Worm (Caenorhabditis elegans): Measurements from ENCODE around the gene mrps-31.

DNA sequence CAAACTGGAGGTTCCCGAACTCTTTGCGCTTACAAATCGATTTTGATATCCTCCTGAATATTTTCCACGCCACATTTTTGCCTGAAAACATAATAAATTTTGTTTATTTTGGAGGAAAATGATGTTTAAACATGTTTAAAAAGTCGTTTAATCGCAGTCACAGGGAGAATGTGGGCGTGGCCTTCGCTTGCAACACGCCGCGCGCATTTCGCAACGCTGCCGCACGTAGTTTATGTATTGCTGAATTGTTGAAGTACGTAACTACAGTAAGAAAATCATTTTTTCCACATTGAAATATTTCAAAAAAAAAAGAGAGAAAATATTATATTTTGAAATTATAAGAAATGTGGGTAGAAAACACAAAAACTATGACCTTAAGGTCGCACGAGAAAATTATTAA, 34.1 kb upstream of the mrps-31 start, which contains the start of gene C46F11.4:
- TF ChIP-seq ZK546.5 (tag; optimal IDR thresholded peaks at IDR 0.05) (no peak), lsy-2 (tag; optimal IDR thresholded peaks at IDR 0.05) (peak in 1 of 2 experiments; percentile 64), nhr-11 (tag; optimal IDR thresholded peaks at IDR 0.05) (no peak), sma-3 (GFP tag; optimal IDR thresholded peaks at IDR 0.05) (peak; percentile 47), egl-27 (tag; optimal IDR thresholded peaks at IDR 0.05) (no peak), lin-39 (tag; optimal IDR thresholded peaks at IDR 0.05) (no peak), nhr-237 (tag; optimal IDR thresholded peaks at IDR 0.05) (no peak), ztf-11 (tag; optimal IDR thresholded peaks at IDR 0.05) (no peak), mab-5 (tag; optimal IDR thresholded peaks at IDR 0.05) (no peak), F13H6.1 (tag; optimal IDR thresholded peaks at IDR 0.05) (peak; percentile 53), elt-3 (tag; optimal IDR thresholded peaks at IDR 0.05) (no peak), gmeb-1 (tag; optimal IDR thresholded peaks at IDR 0.05) (peak; percentile 50), elt-1 (tag; optimal IDR thresholded peaks at IDR 0.05) (no peak)
